Worm (Caenorhabditis elegans) whole organism, L2 larva: ENCODE measurements around the gene cyp-35B3.

ENCODE experiments used
- C34F6.9 ChIP-seq: fragments of 150-350 bp; optimal IDR thresholded peaks from 2 replicates; lab custom pipeline; 2014; ENCODE audit warnings: missing biosample characterization, missing genetic modification characterization
- R02D3.7 ChIP-seq: fragments of 150-350 bp; optimal IDR thresholded peaks from 2 replicates; lab custom pipeline; 2014; ENCODE audit warnings: missing biosample characterization, missing genetic modification characterization
- Y55F3AM.14 ChIP-seq: fragments of 200-800 bp; sonication (Bioruptor generic); optimal IDR thresholded peaks from 2 replicates; lab custom pipeline; 2018; ENCODE audit warnings: mild to moderate bottlenecking, missing genetic modification characterization, missing compliant biosample characterization
- ZK546.5 ChIP-seq: sonication (generic microtip); optimal IDR thresholded peaks from 2 replicates; lab custom pipeline; 2017; ENCODE audit warnings: missing biosample characterization, missing genetic modification characterization
- alr-1 ChIP-seq: fragments of 150-350 bp; optimal IDR thresholded peaks from 2 replicates; lab custom pipeline; 2014; ENCODE audit warnings: missing biosample characterization, missing genetic modification characterization
- aly-2 ChIP-seq: fragments of 150-350 bp; optimal IDR thresholded peaks from 2 replicates; lab custom pipeline; 2014; ENCODE audit warnings: missing biosample characterization, missing genetic modification characterization
- blmp-1 ChIP-seq: sonication (generic microtip); optimal IDR thresholded peaks from 2 replicates; lab custom pipeline; 2017; ENCODE audit warnings: missing genetic modification characterization, mild to moderate bottlenecking, missing compliant biosample characterization, antibody characterized with exemption, moderate library complexity; ENCODE audit not compliant: insufficient read depth
- ceh-82 ChIP-seq: fragments of 150-350 bp; optimal IDR thresholded peaks from 2 replicates; lab custom pipeline; 2014; ENCODE audit warnings: missing biosample characterization, missing genetic modification characterization
- crh-2 ChIP-seq: sonication (generic microtip); optimal IDR thresholded peaks from 2 replicates; lab custom pipeline; 2017; ENCODE audit warnings: missing biosample characterization, missing genetic modification characterization
- dmd-4 ChIP-seq: sonication (generic microtip); optimal IDR thresholded peaks from 2 replicates; lab custom pipeline; 2017; ENCODE audit warnings: missing biosample characterization, missing genetic modification characterization
- egl-27 ChIP-seq: sonication (generic microtip); optimal IDR thresholded peaks from 3 replicates; lab custom pipeline; 2017; ENCODE audit warnings: missing biosample characterization, missing genetic modification reagents, missing genetic modification characterization
- elt-1 ChIP-seq: fragments of 150-350 bp; optimal IDR thresholded peaks from 2 replicates; lab custom pipeline; 2014; ENCODE audit warnings: missing biosample characterization, missing genetic modification characterization
- elt-3 ChIP-seq: sonication (generic microtip); optimal IDR thresholded peaks from 2 replicates; lab custom pipeline; 2017; ENCODE audit warnings: missing biosample characterization, missing genetic modification characterization
- fos-1 ChIP-seq: fragments of 150-350 bp; optimal IDR thresholded peaks from 2 replicates; lab custom pipeline; 2014; ENCODE audit warnings: missing biosample characterization, missing genetic modification characterization
- gmeb-1 ChIP-seq: fragments of 150-350 bp; optimal IDR thresholded peaks from 2 replicates; lab custom pipeline; 2014; ENCODE audit warnings: missing biosample characterization, missing genetic modification characterization
- lin-11 ChIP-seq: fragments of 150-350 bp; sonication (generic microtip); optimal IDR thresholded peaks from 2 replicates; lab custom pipeline; 2014; ENCODE audit warnings: missing biosample characterization, missing genetic modification characterization, inconsistent platforms, mixed read lengths
- lin-39 ChIP-seq: fragments of 150-350 bp; optimal IDR thresholded peaks from 2 replicates; lab custom pipeline; 2014; ENCODE audit warnings: missing biosample characterization, missing genetic modification reagents, missing genetic modification characterization
- lsy-2 ChIP-seq, 2 experiments: fragments of 150-350 bp in 1 of 2; sonication (generic microtip) in 1 of 2; optimal IDR thresholded peaks; 2 replicates each; lab custom pipeline; 2014 to 2017; ENCODE audit warnings: missing biosample characterization in 2 of 2, missing genetic modification characterization in 2 of 2
- mab-5 ChIP-seq: fragments of 150-350 bp; optimal IDR thresholded peaks from 2 replicates; lab custom pipeline; 2014; ENCODE audit warnings: missing biosample characterization, missing genetic modification characterization
- mdl-1 ChIP-seq, 2 experiments: fragments of 150-350 bp in 1 of 2; sonication (generic microtip) in 1 of 2; optimal IDR thresholded peaks; 2 replicates each; lab custom pipeline; 2017; ENCODE audit warnings: missing biosample characterization in 2 of 2, missing genetic modification characterization in 2 of 2
- nhr-11 ChIP-seq: fragments of 150-350 bp; optimal IDR thresholded peaks from 2 replicates; lab custom pipeline; 2014; ENCODE audit warnings: missing biosample characterization, missing genetic modification characterization
- nhr-12 ChIP-seq: fragments of 150-350 bp; optimal IDR thresholded peaks from 2 replicates; lab custom pipeline; 2014; ENCODE audit warnings: missing biosample characterization, missing genetic modification characterization
- nhr-129 ChIP-seq: fragments of 150-350 bp; optimal IDR thresholded peaks from 2 replicates; lab custom pipeline; 2014; ENCODE audit warnings: missing biosample characterization, missing genetic modification characterization
- nhr-21 ChIP-seq: fragments of 150-350 bp; optimal IDR thresholded peaks from 2 replicates; lab custom pipeline; 2014; ENCODE audit warnings: missing biosample characterization, missing genetic modification characterization
- nhr-237 ChIP-seq: fragments of 150-350 bp; optimal IDR thresholded peaks from 2 replicates; lab custom pipeline; 2014; ENCODE audit warnings: missing biosample characterization, missing genetic modification characterization
- nhr-25 ChIP-seq: fragments of 150-350 bp; sonication (generic microtip); optimal IDR thresholded peaks from 3 replicates; lab custom pipeline; 2014; ENCODE audit warnings: missing biosample characterization, missing genetic modification characterization
- nhr-6 ChIP-seq: fragments of 150-350 bp; optimal IDR thresholded peaks from 2 replicates; lab custom pipeline; 2014; ENCODE audit warnings: missing biosample characterization, missing genetic modification characterization
- nhr-77 ChIP-seq: fragments of 150-350 bp; optimal IDR thresholded peaks from 2 replicates; lab custom pipeline; 2014; ENCODE audit warnings: missing biosample characterization, missing genetic modification characterization
- peb-1 ChIP-seq: fragments of 150-350 bp; optimal IDR thresholded peaks from 2 replicates; lab custom pipeline; 2014; ENCODE audit warnings: missing biosample characterization, missing genetic modification characterization
- sem-4 ChIP-seq: fragments of 150-350 bp; optimal IDR thresholded peaks from 2 replicates; lab custom pipeline; 2014; ENCODE audit warnings: missing biosample characterization, missing genetic modification reagents, missing genetic modification characterization
- skn-1 ChIP-seq: sonication (generic microtip); optimal IDR thresholded peaks from 2 replicates; lab custom pipeline; 2017; ENCODE audit warnings: missing biosample characterization, missing genetic modification characterization
- sma-3 ChIP-seq: sonication (generic microtip); optimal IDR thresholded peaks from 2 replicates; lab custom pipeline; 2016; ENCODE audit warnings: missing genetic modification reagents, missing genetic modification characterization, missing compliant biosample characterization
- sma-9 ChIP-seq, 2 experiments: fragments of 150-350 bp in 1 of 2; sonication (generic microtip) in 1 of 2; optimal IDR thresholded peaks; 2 replicates each; lab custom pipeline; 2014 to 2016; ENCODE audit warnings: missing genetic modification characterization in 2 of 2, mild to moderate bottlenecking in 1 of 2, missing biosample characterization in 1 of 2, missing compliant biosample characterization in 1 of 2, missing genetic modification reagents in 1 of 2, moderate library complexity in 1 of 2
- snpc-4 ChIP-seq: fragments of 150-350 bp; optimal IDR thresholded peaks from 2 replicates; lab custom pipeline; 2014; ENCODE audit warnings: missing biosample characterization, missing genetic modification characterization
- unc-39 ChIP-seq: fragments of 150-350 bp; optimal IDR thresholded peaks from 2 replicates; lab custom pipeline; 2014; ENCODE audit warnings: missing biosample characterization, missing genetic modification characterization
- unc-55 ChIP-seq: fragments of 150-350 bp; sonication (generic microtip); optimal IDR thresholded peaks from 3 replicates; lab custom pipeline; 2014; ENCODE audit warnings: missing biosample characterization, missing genetic modification reagents, missing genetic modification characterization
- unc-62 ChIP-seq: fragments of 150-350 bp; optimal IDR thresholded peaks from 2 replicates; lab custom pipeline; 2014; ENCODE audit warnings: missing biosample characterization, missing genetic modification reagents, missing genetic modification characterization
- zag-1 ChIP-seq: fragments of 150-350 bp; optimal IDR thresholded peaks from 2 replicates; lab custom pipeline; 2014; ENCODE audit warnings: missing biosample characterization, missing genetic modification characterization
- ztf-1 ChIP-seq: fragments of 200-800 bp; sonication (Bioruptor generic); conservative IDR thresholded peaks from 2 replicates; pipeline ENCODE4 v1.3.6; 2022; ENCODE audit warnings: missing genetic modification characterization, missing compliant biosample characterization
- ztf-4 ChIP-seq: fragments of 150-350 bp; optimal IDR thresholded peaks from 2 replicates; lab custom pipeline; 2014; ENCODE audit warnings: missing biosample characterization, missing genetic modification characterization

The cyp-35B3 gene

ce11 chrV:3970410-3970809, 25.3 kb downstream of the cyp-35B3 start, which contains the start of gene cyp-34A9:
cyp-34A9 (minus strand) TSS chrV:3970540.
- TF ChIP-seq nhr-21 (no peak), unc-55 (no peak), nhr-6 (tag; lab: Kevin White, UChicago) (no peak), mab-5 (tag; lab: Kevin White, UChicago) (no peak), sma-9 (GFP tag; optimal IDR thresholded peaks at IDR 0.05; lab: Kevin White, UChicago) (peak; percentile 58), sma-9 (tag; optimal IDR thresholded peaks at IDR 0.05; lab: Kevin White, UChicago) (no peak), fos-1 (tag; lab: Kevin White, UChicago) (peak; percentile 36), ztf-1 (GFP tag; lab: Robert Waterston, UW) (no peak), unc-62 (GFP tag; lab: Kevin White, UChicago) (no peak)

- TF ChIP-seq aly-2 (no peak), snpc-4 (tag; lab: Kevin White, UChicago) (no peak), unc-55 (no peak), R02D3.7 (tag; lab: Kevin White, UChicago) (no peak), Y55F3AM.14 (GFP tag; lab: Kevin White, UChicago) (no peak), elt-3 (no peak), peb-1 (tag; lab: Kevin White, UChicago) (no peak), zag-1 (tag; lab: Kevin White, UChicago) (no peak), nhr-21 (no peak), lin-39 (tag; lab: Kevin White, UChicago) (no peak)
- TF ChIP-seq, all 48 proteins: peak for 0
Observed at ce11 chrV:3972846-3973245, 27.7 kb downstream of the cyp-35B3 start, which contains the start of gene cyp-34A10. cyp-34A10 (minus strand) TSS chrV:3972991.

ce11 chrV:3974361-3974760, 29.2 kb downstream of the cyp-35B3 start, which contains the start of gene str-82:
str-82 (plus strand) TSS chrV:3974661.
- TF ChIP-seq snpc-4 (tag; lab: Kevin White, UChicago), result no peak
- TF ChIP-seq egl-27 (tag; lab: Kevin White, UChicago), result no peak
- TF ChIP-seq nhr-77 (tag; lab: Kevin White, UChicago), result no peak
- no peak for TF ChIP-seq nhr-12

DNA sequence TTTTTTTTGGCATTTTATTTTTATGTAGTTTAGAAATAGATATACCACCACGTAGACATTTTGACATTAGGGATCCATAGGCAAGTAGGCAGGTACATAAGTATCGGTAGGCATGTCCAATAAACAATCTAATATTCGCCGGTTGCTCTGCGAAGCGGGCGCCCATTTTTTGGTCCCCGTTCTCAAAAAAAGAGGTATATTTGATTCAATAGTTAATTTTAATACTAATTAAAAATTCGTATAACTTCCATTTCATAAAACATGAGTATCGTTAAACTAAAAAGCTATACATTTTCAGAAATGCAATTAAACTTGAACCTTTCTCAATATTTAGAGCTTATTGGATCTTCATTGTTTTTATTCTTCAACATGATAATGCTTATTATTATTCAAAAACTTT, 31.8 kb downstream of the cyp-35B3 start, which contains the start of gene str-83:
Gene str-83, plus strand, starts transcription at position 301 of the 400 bp plus-strand sequence.
- TF ChIP-seq ZK546.5 (tag; lab: Kevin White, UChicago) (no peak), Y55F3AM.14 (GFP tag; lab: Kevin White, UChicago) (no peak), nhr-237 (tag; lab: Kevin White, UChicago) (no peak), snpc-4 (tag; lab: Kevin White, UChicago) (no peak), unc-55 (no peak), fos-1 (tag; lab: Kevin White, UChicago) (no peak)

- TF ChIP-seq lsy-2 (tag; optimal IDR thresholded peaks at IDR 0.05; lab: Kevin White, UChicago) (no peak), sem-4 (tag; lab: Kevin White, UChicago) (no peak), snpc-4 (tag; lab: Kevin White, UChicago) (no peak), sma-3 (GFP tag; lab: Kevin White, UChicago) (no peak), R02D3.7 (tag; lab: Kevin White, UChicago) (no peak), nhr-77 (tag; lab: Kevin White, UChicago) (no peak), lin-11 (tag; lab: Kevin White, UChicago) (no peak), nhr-237 (tag; lab: Kevin White, UChicago) (no peak), unc-62 (GFP tag; lab: Kevin White, UChicago) (no peak), elt-1 (tag; lab: Kevin White, UChicago) (no peak), dmd-4 (no peak), nhr-129 (no peak), ceh-82 (no peak), gmeb-1 (tag; lab: Kevin White, UChicago) (no peak), mab-5 (tag; lab: Kevin White, UChicago) (no peak)
Observed at ce11 chrV:3979053-3979452, 33.9 kb downstream of the cyp-35B3 start, which contains the start of gene nlp-34. nlp-34 (minus strand) TSS chrV:3979134.

DNA sequence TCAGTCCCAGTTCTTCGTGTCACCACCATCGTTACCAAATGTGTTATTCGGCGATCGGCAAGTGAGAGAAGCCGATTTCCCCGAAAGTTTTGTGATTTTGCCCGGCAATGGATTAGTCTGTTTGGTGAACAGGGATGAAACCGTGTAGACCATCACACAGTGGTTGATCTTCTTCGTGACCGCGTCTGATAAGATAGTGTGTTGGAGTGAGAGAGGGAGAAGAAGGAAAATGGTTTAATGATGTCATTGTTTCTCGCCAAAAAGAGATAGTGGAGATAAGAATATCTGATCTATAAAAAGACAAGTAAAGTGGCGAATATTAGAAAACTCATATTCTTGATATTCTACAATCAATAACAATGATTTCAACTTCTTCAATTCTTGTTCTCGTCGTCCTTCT, 34.7 kb downstream of the cyp-35B3 start, which contains the start of gene nlp-31:
Gene nlp-31, plus strand, starts transcription at position 237 of the 400 bp plus-strand sequence.
- no peak for TF ChIP-seq ceh-82
- no peak for TF ChIP-seq nhr-77 (tag; lab: Kevin White, UChicago)
- no peak for TF ChIP-seq lsy-2 (tag; optimal IDR thresholded peaks at IDR 0.05; lab: Kevin White, UChicago)
- no peak for TF ChIP-seq skn-1 (tag; lab: Kevin White, UChicago)
- TF ChIP-seq R02D3.7 (tag; lab: Kevin White, UChicago), result no peak
- TF ChIP-seq crh-2 (tag; lab: Kevin White, UChicago), result peak; percentile 5
- TF ChIP-seq nhr-11, result no peak
- peak; percentile 73 for TF ChIP-seq nhr-21
- TF ChIP-seq nhr-6 (tag; lab: Kevin White, UChicago), result no peak
- TF ChIP-seq elt-3, result no peak
- TF ChIP-seq C34F6.9 (tag; lab: Kevin White, UChicago), result no peak
- no peak for TF ChIP-seq lin-11 (tag; lab: Kevin White, UChicago)
- no peak for TF ChIP-seq alr-1 (tag; lab: Kevin White, UChicago)
- TF ChIP-seq blmp-1 (tag; lab: Kevin White, UChicago), result peak; percentile 57
- no peak for TF ChIP-seq unc-39
- peak; percentile 77 for TF ChIP-seq nhr-25 (tag; lab: Kevin White, UChicago)
- TF ChIP-seq egl-27 (tag; lab: Kevin White, UChicago), result no peak
- no peak for TF ChIP-seq nhr-129
- no peak for TF ChIP-seq gmeb-1 (tag; lab: Kevin White, UChicago)
- no peak for TF ChIP-seq snpc-4 (tag; lab: Kevin White, UChicago)
- no peak for TF ChIP-seq ztf-4 (tag; lab: Kevin White, UChicago)
- no peak for TF ChIP-seq sem-4 (tag; lab: Kevin White, UChicago)
- TF ChIP-seq elt-1 (tag; lab: Kevin White, UChicago), result no peak
- TF ChIP-seq mdl-1 (tag; optimal IDR thresholded peaks at IDR 0.05; lab: Kevin White, UChicago), result peak in 1 of 2 experiments; percentile 23
